Fruit fly (Drosophila melanogaster): Measurements from ENCODE around the gene mew.

mew gene

dm6 chrX:13208075-13208474 lies 50.2 kb downstream of the mew start (continued):
- TF ChIP-seq CG10267 (tag; optimal IDR thresholded peaks at IDR 0.05) = peak; percentile 29
- no peak for TF ChIP-seq sc (optimal IDR thresholded peaks at IDR 0.05)
- peak; percentile 0 for TF ChIP-seq sc (GFP tag; optimal IDR thresholded peaks at IDR 0.05)
- TF ChIP-seq Ets65A (GFP tag) = no peak
- peak; percentile 37 for TF ChIP-seq CG6813 (GFP tag; optimal IDR thresholded peaks at IDR 0.05)
- TF ChIP-seq CG10431 (GFP tag; optimal IDR thresholded peaks at IDR 0.05) = no peak
- no peak for TF ChIP-seq mld (GFP tag; IDR thresholded peaks at IDR 0.05; ENCODE audit: partially characterized antibody)
- TF ChIP-seq Hr3 (GFP tag; optimal IDR thresholded peaks at IDR 0.05) = peak; percentile 25
- peak; percentile 59 for TF ChIP-seq CG18262 (tag; optimal IDR thresholded peaks at IDR 0.05)

DNA sequence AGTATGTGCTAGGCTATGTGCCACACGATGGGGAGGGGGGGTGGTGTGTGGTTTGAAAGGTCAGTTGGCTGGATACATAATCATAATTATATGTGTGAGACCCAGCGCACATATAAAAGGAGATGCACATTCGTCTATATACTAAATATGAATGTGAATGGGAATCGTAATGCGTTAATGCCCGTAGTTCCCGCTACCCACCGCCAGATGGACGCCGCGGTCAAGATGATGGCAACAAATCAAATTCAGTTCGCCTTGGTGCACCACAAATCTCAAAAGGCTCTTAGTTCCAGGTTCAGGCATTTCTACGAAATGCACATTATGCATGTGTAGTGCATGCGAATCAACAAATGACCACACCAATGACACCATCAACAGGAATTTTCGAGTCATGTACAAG lies 53.6 kb downstream of the mew start:
- no peak for TF ChIP-seq fd3F (GFP tag; optimal IDR thresholded peaks at IDR 0.05)
- TF ChIP-seq Med (GFP tag) = peak; percentile 27
- TF ChIP-seq Antp (GFP tag; optimal IDR thresholded peaks at IDR 0.05) = no peak
- TF ChIP-seq Adf1 (GFP tag; IDR thresholded peaks at IDR 0.05) = no peak
- peak; percentile 80 for TF ChIP-seq CG10979 (tag; optimal IDR thresholded peaks at IDR 0.05)
- TF ChIP-seq CG14050 (GFP tag; IDR thresholded peaks at IDR 0.05) = no peak
- no peak for TF ChIP-seq Lpt (GFP tag; optimal IDR thresholded peaks at IDR 0.05)
- peak; percentile 91 for TF ChIP-seq CG14965 (GFP tag; optimal IDR thresholded peaks at IDR 0.05; ENCODE audit: borderline replicate concordance)
- TF ChIP-seq CTCF (GFP tag; optimal IDR thresholded peaks at IDR 0.05) = peak; percentile 85
- TF ChIP-seq CG8944 (GFP tag; optimal IDR thresholded peaks at IDR 0.05) = no peak
- no peak for TF ChIP-seq tna (GFP tag; IDR thresholded peaks at IDR 0.05; ENCODE audit: partially characterized antibody)
- no peak for TF ChIP-seq CG10147 (GFP tag; optimal IDR thresholded peaks at IDR 0.05)
- no peak for TF ChIP-seq sima (GFP tag; optimal IDR thresholded peaks at IDR 0.05)
- no peak for TF ChIP-seq caup (GFP tag; optimal IDR thresholded peaks at IDR 0.05; ENCODE audit: severe bottlenecking)
- no peak for TF ChIP-seq CG12219 (GFP tag; optimal IDR thresholded peaks at IDR 0.05)
- TF ChIP-seq ranshi (GFP tag; IDR thresholded peaks at IDR 0.05) = no peak
- no peak for TF ChIP-seq wor (GFP tag; IDR thresholded peaks at IDR 0.05)
- TF ChIP-seq ewg (GFP tag; optimal IDR thresholded peaks at IDR 0.05) = no peak
- no peak for TF ChIP-seq pfk (GFP tag; optimal IDR thresholded peaks at IDR 0.05)
- no peak for TF ChIP-seq Dad (GFP tag; optimal IDR thresholded peaks at IDR 0.05)
- no peak for TF ChIP-seq CG17802 (tag; optimal IDR thresholded peaks at IDR 0.05)
- TF ChIP-seq NC2β (GFP tag; optimal IDR thresholded peaks at IDR 0.05) = no peak

- no peak for TF ChIP-seq gce (GFP tag; IDR thresholded peaks at IDR 0.05)
- no peak for TF ChIP-seq CG11560 (tag; IDR thresholded peaks at IDR 0.05)
- no peak for TF ChIP-seq org-1 (GFP tag; optimal IDR thresholded peaks at IDR 0.05)
- no peak for TF ChIP-seq Fer2 (tag; optimal IDR thresholded peaks at IDR 0.05)
- no peak for TF ChIP-seq CG4854 (GFP tag; optimal IDR thresholded peaks at IDR 0.05)
- no peak for TF ChIP-seq fd64A (GFP tag; optimal IDR thresholded peaks at IDR 0.05)
- no peak for TF ChIP-seq CG7745 (tag; optimal IDR thresholded peaks at IDR 0.05)
- no peak for TF ChIP-seq H15 (GFP tag; IDR thresholded peaks at IDR 0.05)
- no peak for TF ChIP-seq Dad (GFP tag; optimal IDR thresholded peaks at IDR 0.05)
- no peak for TF ChIP-seq CG4282 (GFP tag; optimal IDR thresholded peaks at IDR 0.05)
- TF ChIP-seq disco-r (GFP tag; optimal IDR thresholded peaks at IDR 0.05) = no peak
- no peak for TF ChIP-seq CG2199 (GFP tag; IDR thresholded peaks at IDR 0.05)
- no peak for TF ChIP-seq Hey (tag; optimal IDR thresholded peaks at IDR 0.05)
- no peak for TF ChIP-seq mam (GFP tag; optimal IDR thresholded peaks at IDR 0.05)
- no peak for TF ChIP-seq ro (GFP tag; IDR thresholded peaks at IDR 0.05)
These were observed 56.1 kb downstream of the mew start, which contains the start of gene CG44437 for dm6 chrX:13202162-13202561. TSS of gene CG44437 (minus strand) at chrX:13202262.
